Fruit fly (Drosophila melanogaster): ENCODE data around the gene Alp12.

DNA sequence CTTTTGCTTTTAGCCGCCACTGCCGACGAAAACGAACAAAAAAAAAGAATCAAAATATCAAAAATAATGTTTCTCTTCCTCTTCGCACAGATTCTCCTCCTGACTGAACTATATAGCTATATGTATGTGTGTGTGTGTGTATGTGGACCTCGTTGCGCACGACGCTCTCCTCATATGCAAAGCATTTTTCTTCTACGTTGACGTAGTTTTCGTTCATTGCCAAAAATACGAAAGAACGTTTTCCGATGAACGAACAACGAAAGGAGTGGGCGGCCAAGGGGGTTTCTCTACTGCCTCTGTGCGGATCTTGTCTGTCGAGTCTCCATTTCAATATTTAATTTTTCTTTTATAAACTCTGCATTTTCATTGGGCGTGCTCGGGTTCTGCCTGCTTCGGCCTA, 19.0 kb upstream of the Alp12 start:
- TF ChIP-seq psq (GFP tag; optimal IDR thresholded peaks at IDR 0.05) (no peak), h (GFP tag; optimal IDR thresholded peaks at IDR 0.05) (no peak), Jra (GFP tag; optimal IDR thresholded peaks at IDR 0.05) (no peak), OdsH (GFP tag; optimal IDR thresholded peaks at IDR 0.05) (no peak), Myc (optimal IDR thresholded peaks at IDR 0.05) (no peak), Dfd (GFP tag; optimal IDR thresholded peaks at IDR 0.05) (no peak), usp (GFP tag; optimal IDR thresholded peaks at IDR 0.05) (no peak)

All from whole organism, wandering third instar larva.